Worm (Caenorhabditis elegans): ENCODE data around the gene nspc-5.

Gene nspc-5

DNA sequence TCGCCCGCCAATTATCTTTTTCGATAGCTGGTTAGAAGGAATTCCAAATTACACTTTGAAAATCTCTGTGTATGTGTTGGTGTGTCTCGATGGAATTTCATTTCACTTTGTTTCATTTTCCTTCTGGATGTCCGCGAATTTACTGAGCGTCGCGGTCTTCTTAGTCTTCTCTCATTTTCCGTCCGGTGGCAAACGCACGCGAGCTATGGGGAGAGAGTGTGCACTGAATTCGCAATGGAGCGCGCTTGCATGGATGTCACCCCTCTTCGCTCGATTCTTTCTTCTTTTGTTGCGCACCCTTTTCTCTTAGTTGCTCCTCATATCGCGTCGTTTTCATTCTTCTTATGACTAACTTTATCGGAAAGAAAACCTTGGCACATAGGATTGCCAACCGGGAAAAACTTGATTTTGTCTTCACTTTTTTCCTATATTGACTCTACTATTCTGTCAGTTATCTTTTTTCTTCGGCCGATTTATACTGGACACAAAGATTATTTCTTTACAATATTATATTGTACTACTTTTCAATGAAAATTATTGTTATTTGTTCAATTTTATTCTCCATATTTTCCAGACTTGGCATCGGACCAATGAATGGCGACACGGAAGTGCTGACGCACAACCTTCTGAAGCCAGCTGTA is 13.3 kb downstream of the nspc-5 start, which contains the start of gene dhhc-14:
Gene dhhc-14 (plus strand): TSS at position 591 of the 641 bp plus-strand sequence.
- TF ChIP-seq nhr-80 (tag; optimal IDR thresholded peaks at IDR 0.05) (no peak), nfya-2 (GFP tag; IDR thresholded peaks at IDR 0.05) (no peak), hmg-20 (GFP tag; IDR thresholded peaks at IDR 0.05) (no peak), sea-2 (GFP tag; IDR thresholded peaks at IDR 0.05) (no peak), cebp-1 (GFP tag; IDR thresholded peaks at IDR 0.05) (no peak), cebp-1 (tag; optimal IDR thresholded peaks at IDR 0.05) (peak; percentile 26), B0035.1 (tag; optimal IDR thresholded peaks at IDR 0.05) (no peak), F57C9.4 (tag; optimal IDR thresholded peaks at IDR 0.05) (no peak), mcd-1 (GFP tag; IDR thresholded peaks at IDR 0.05) (peak; percentile 84), ceh-91 (GFP tag; IDR thresholded peaks at IDR 0.05) (no peak), ceh-79 (tag; optimal IDR thresholded peaks at IDR 0.05) (no peak), lsl-1 (GFP tag; optimal IDR thresholded peaks at IDR 0.05) (no peak), K12H6.12 (tag; optimal IDR thresholded peaks at IDR 0.05) (peak; percentile 10), lin-40 (tag; optimal IDR thresholded peaks at IDR 0.05) (no peak), zfh-2 (GFP tag; conservative IDR thresholded peaks at IDR 0.05) (peak; percentile 51; the same call in 1 of the 2 replicates), F49E8.2 (tag; optimal IDR thresholded peaks at IDR 0.05; ENCODE audit: insufficient read depth) (no peak), egl-18 (GFP tag; IDR thresholded peaks at IDR 0.05) (0 out of 2 replicates have a peak, but pooled peaks have one; percentile 27), let-607 (tag; optimal IDR thresholded peaks at IDR 0.05) (no peak), pbrm-1 (GFP tag; IDR thresholded peaks at IDR 0.05) (no peak), attf-5 (GFP tag; optimal IDR thresholded peaks at IDR 0.05) (no peak), snpc-4 (GFP tag; optimal IDR thresholded peaks at IDR 0.05) (no peak), snpc-4 (tag; optimal IDR thresholded peaks at IDR 0.05) (no peak), bed-1 (GFP tag; IDR thresholded peaks at IDR 0.05) (no peak), dpff-1 (tag; optimal IDR thresholded peaks at IDR 0.05) (no peak), Y67H2A.10 (GFP tag; conservative IDR thresholded peaks at IDR 0.05) (no peak), dox-1 (GFP tag; IDR thresholded peaks at IDR 0.05) (no peak), ztf-18 (tag; optimal IDR thresholded peaks at IDR 0.05) (no peak), F55B11.4 (tag; optimal IDR thresholded peaks at IDR 0.05; ENCODE audit: borderline replicate concordance, insufficient read depth) (no peak), fkh-3 (tag; optimal IDR thresholded peaks at IDR 0.05) (no peak), atf-7 (tag; optimal IDR thresholded peaks at IDR 0.05) (no peak), aptf-2 (GFP tag; conservative IDR thresholded peaks at IDR 0.05) (no peak), unc-62 (GFP tag; optimal IDR thresholded peaks at IDR 0.05) (no peak), T07F8.4 (tag; optimal IDR thresholded peaks at IDR 0.05) (no peak), lin-35 (GFP tag; optimal IDR thresholded peaks at IDR 0.05) (no peak), ccch-3 (GFP tag; optimal IDR thresholded peaks at IDR 0.05) (no peak), hmg-1.2 (GFP tag; IDR thresholded peaks at IDR 0.05) (no peak)

- TF ChIP-seq mel-28 (tag; optimal IDR thresholded peaks at IDR 0.05; ENCODE audit: borderline replicate concordance) (no peak), chd-7 (tag; optimal IDR thresholded peaks at IDR 0.05) (no peak), F10E7.11 (tag; optimal IDR thresholded peaks at IDR 0.05) (no peak), hmg-1.2 (GFP tag; IDR thresholded peaks at IDR 0.05) (no peak), F22D6.2 (tag; optimal IDR thresholded peaks at IDR 0.05) (no peak), attf-5 (GFP tag; optimal IDR thresholded peaks at IDR 0.05) (no peak), madf-3 (GFP tag; IDR thresholded peaks at IDR 0.05) (no peak), aptf-3 (GFP tag; IDR thresholded peaks at IDR 0.05) (no peak), ztf-6 (GFP tag; IDR thresholded peaks at IDR 0.05) (no peak), hlh-26 (GFP tag; conservative IDR thresholded peaks at IDR 0.05) (no peak), F23B12.7 (tag; optimal IDR thresholded peaks at IDR 0.05; ENCODE audit: insufficient read depth) (no peak)
These were observed 15.5 kb downstream of the nspc-5 start for ce11 chrX:8554029-8554428.
